Worm (Caenorhabditis elegans): Measurements from ENCODE around the gene nex-3.
A peak's percentile ranks its signal among the peaks of the same experiment; 100 is the strongest.

Gene nex-3

ce11 chrIII:4413099-4413498 is 28.8 kb upstream of the nex-3 start, which contains the start of gene mpc-1 (continued):
- TF ChIP-seq aly-2 (tag; optimal IDR thresholded peaks at IDR 0.05) (no peak), pha-4 (tag; optimal IDR thresholded peaks at IDR 0.05) (peak; percentile 64), ceh-16 (tag; optimal IDR thresholded peaks at IDR 0.05) (no peak), nhr-77 (tag; optimal IDR thresholded peaks at IDR 0.05) (no peak), nhr-76 (tag; optimal IDR thresholded peaks at IDR 0.05) (no peak), ceh-9 (tag; optimal IDR thresholded peaks at IDR 0.05) (no peak), sea-2 (GFP tag; optimal IDR thresholded peaks at IDR 0.05) (no peak), unc-62 (GFP tag; optimal IDR thresholded peaks at IDR 0.05) (no peak)

DNA sequence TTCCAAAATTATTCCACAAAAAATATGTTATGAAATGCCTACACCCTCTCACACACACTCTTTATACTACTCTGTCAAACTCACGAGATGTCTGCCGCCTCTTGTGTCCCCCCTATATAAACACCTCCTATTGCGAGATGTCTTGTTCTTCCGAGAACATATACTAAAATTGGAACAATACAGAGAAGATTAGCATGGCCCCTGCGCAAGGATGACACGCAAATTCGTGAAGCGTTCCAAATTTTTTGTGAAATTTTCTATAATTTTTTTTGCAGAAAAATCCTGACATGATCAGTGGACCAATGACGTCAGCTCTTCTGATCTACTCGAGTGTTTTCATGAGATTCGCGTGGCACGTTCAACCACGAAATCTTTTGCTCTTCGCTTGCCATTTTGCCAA is 27.8 kb upstream of the nex-3 start:
- TF ChIP-seq snpc-4 (tag; optimal IDR thresholded peaks at IDR 0.05) (peak; percentile 98), nfya-1 (tag; optimal IDR thresholded peaks at IDR 0.05; ENCODE audit: insufficient read depth) (peak; percentile 55), pha-4 (tag; optimal IDR thresholded peaks at IDR 0.05) (peak; percentile 14), nhr-25 (tag; optimal IDR thresholded peaks at IDR 0.05) (peak; percentile 22), lsy-12 (tag; optimal IDR thresholded peaks at IDR 0.05) (peak; percentile 63), lin-39 (tag; optimal IDR thresholded peaks at IDR 0.05) (peak; percentile 33), lin-15B (tag; optimal IDR thresholded peaks at IDR 0.05) (peak; percentile 0), elt-2 (tag; optimal IDR thresholded peaks at IDR 0.05) (peak; percentile 30), nhr-43 (tag; optimal IDR thresholded peaks at IDR 0.05; ENCODE audit: poor library complexity, severe bottlenecking) (peak; percentile 71), tbx-2 (tag; optimal IDR thresholded peaks at IDR 0.05) (peak; percentile 9), nhr-23 (tag; optimal IDR thresholded peaks at IDR 0.05) (peak; percentile 29), hmg-11 (tag; optimal IDR thresholded peaks at IDR 0.05) (peak; percentile 43)

- no peak for TF ChIP-seq lsy-12 (tag; optimal IDR thresholded peaks at IDR 0.05)
- no peak for TF ChIP-seq mml-1 (tag; optimal IDR thresholded peaks at IDR 0.05)
- TF ChIP-seq lin-39 (tag; optimal IDR thresholded peaks at IDR 0.05): no peak
- TF ChIP-seq nhr-237 (tag; optimal IDR thresholded peaks at IDR 0.05): no peak
- TF ChIP-seq pha-4 (tag; optimal IDR thresholded peaks at IDR 0.05): no peak
- TF ChIP-seq ceh-82 (tag; optimal IDR thresholded peaks at IDR 0.05): no peak
- TF ChIP-seq nhr-77 (tag; optimal IDR thresholded peaks at IDR 0.05): no peak
- TF ChIP-seq nhr-67 (tag; optimal IDR thresholded peaks at IDR 0.05): no peak
- TF ChIP-seq ceh-28 (tag; optimal IDR thresholded peaks at IDR 0.05): no peak
- TF ChIP-seq tbx-2 (tag; optimal IDR thresholded peaks at IDR 0.05): no peak
- no peak for TF ChIP-seq nhr-11 (tag; optimal IDR thresholded peaks at IDR 0.05)
- TF ChIP-seq hmg-11 (tag; optimal IDR thresholded peaks at IDR 0.05): no peak
- TF ChIP-seq ceh-16 (tag; optimal IDR thresholded peaks at IDR 0.05): no peak
- no peak for TF ChIP-seq ZK546.5 (tag; optimal IDR thresholded peaks at IDR 0.05)
These were observed 26.7 kb upstream of the nex-3 start, which contains the start of gene R07E5.11 for ce11 chrIII:4415135-4415534. TSS of gene R07E5.11 (minus strand) at chrIII:4415235.

DNA sequence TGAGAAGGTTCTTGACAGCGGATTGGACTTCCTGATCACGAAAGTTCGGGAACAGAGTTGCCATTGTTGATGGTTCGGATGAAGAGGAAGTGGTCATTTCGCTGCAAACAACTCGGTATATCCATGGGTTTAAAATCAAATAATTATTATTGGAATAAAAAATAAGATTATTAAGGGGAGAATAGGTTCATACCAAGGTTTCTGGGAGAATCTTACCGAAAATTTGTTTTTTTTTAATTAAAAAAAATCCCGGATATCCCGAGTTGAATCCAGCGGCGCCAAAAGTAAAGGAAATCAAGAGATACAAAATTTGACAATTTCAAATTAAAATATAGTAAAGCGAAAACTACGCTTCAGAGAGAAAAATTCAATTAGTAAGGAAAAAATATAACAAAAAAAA is 23.9 kb upstream of the nex-3 start, which contains the start of the genes R07E5.19 and pdcd-2:
Gene R07E5.19, minus strand, starts transcription at position 101 of the 400 bp plus-strand sequence.
Gene pdcd-2, minus strand, starts transcription at position 102 of the 400 bp plus-strand sequence.
- TF ChIP-seq ceh-28 (tag; optimal IDR thresholded peaks at IDR 0.05) (no peak), nhr-23 (tag; optimal IDR thresholded peaks at IDR 0.05) (no peak), nhr-11 (tag; optimal IDR thresholded peaks at IDR 0.05) (no peak), ceh-9 (tag; optimal IDR thresholded peaks at IDR 0.05) (no peak), zag-1 (tag; optimal IDR thresholded peaks at IDR 0.05) (no peak), ztf-4 (tag; optimal IDR thresholded peaks at IDR 0.05) (no peak), sea-2 (GFP tag; optimal IDR thresholded peaks at IDR 0.05) (no peak), nfya-1 (tag; optimal IDR thresholded peaks at IDR 0.05; ENCODE audit: insufficient read depth) (no peak), R02D3.7 (tag; optimal IDR thresholded peaks at IDR 0.05) (no peak)

ce11 chrIII:4419117-4419978 is 22.5 kb upstream of the nex-3 start, which contains the start of the genes R07E5.7 and cku-80:
TSS of gene R07E5.7 (minus strand) at chrIII:4419167.
TSS of gene cku-80 (plus strand) at chrIII:4419848.
- TF ChIP-seq skn-1 (tag; optimal IDR thresholded peaks at IDR 0.05): peak; percentile 29
- TF ChIP-seq nhr-43 (tag; optimal IDR thresholded peaks at IDR 0.05; ENCODE audit: poor library complexity, severe bottlenecking): peak; percentile 28
- peak; percentile 60 for TF ChIP-seq snpc-4 (tag; optimal IDR thresholded peaks at IDR 0.05)
- no peak for TF ChIP-seq lin-39 (tag; optimal IDR thresholded peaks at IDR 0.05)
- TF ChIP-seq unc-39 (tag; optimal IDR thresholded peaks at IDR 0.05): no peak
- TF ChIP-seq jun-1 (tag; optimal IDR thresholded peaks at IDR 0.05): no peak
- peak; percentile 26 for TF ChIP-seq R02D3.7 (tag; optimal IDR thresholded peaks at IDR 0.05)
- peak; percentile 17 for TF ChIP-seq ama-1 (optimal IDR thresholded peaks at IDR 0.05)
- TF ChIP-seq nhr-25 (tag; optimal IDR thresholded peaks at IDR 0.05): peak; percentile 15
- TF ChIP-seq nhr-23 (tag; optimal IDR thresholded peaks at IDR 0.05): peak; percentile 66
- TF ChIP-seq lin-15B (tag; optimal IDR thresholded peaks at IDR 0.05): peak; percentile 75
- TF ChIP-seq zag-1 (tag; optimal IDR thresholded peaks at IDR 0.05): no peak
- peak; percentile 55 for TF ChIP-seq pha-4 (tag; optimal IDR thresholded peaks at IDR 0.05)
- TF ChIP-seq nfya-1 (tag; optimal IDR thresholded peaks at IDR 0.05; ENCODE audit: insufficient read depth): peak; percentile 65
- peak; percentile 50 for TF ChIP-seq elt-2 (tag; optimal IDR thresholded peaks at IDR 0.05)
- TF ChIP-seq hmg-11 (tag; optimal IDR thresholded peaks at IDR 0.05): peak; percentile 50
- TF ChIP-seq nhr-28 (tag; optimal IDR thresholded peaks at IDR 0.05): no peak
